Fruit fly (Drosophila melanogaster): ENCODE measurements around the gene Ance-3.

Gene Ance-3

dm6 chr2L:13878801-13879200 lies 35.7 kb upstream of the Ance-3 start (continued):
- TF ChIP-seq jing (GFP tag; optimal IDR thresholded peaks at IDR 0.05) (no peak), otp (GFP tag; IDR thresholded peaks at IDR 0.05) (peak; percentile 41; the same call in 1 of the 3 replicates), Hr39 (optimal IDR thresholded peaks at IDR 0.05) (no peak), sc (optimal IDR thresholded peaks at IDR 0.05) (no peak), sc (GFP tag; optimal IDR thresholded peaks at IDR 0.05) (no peak), kni (GFP tag; optimal IDR thresholded peaks at IDR 0.05) (peak; percentile 3), bsh (GFP tag; optimal IDR thresholded peaks at IDR 0.05) (no peak), Dp (GFP tag; optimal IDR thresholded peaks at IDR 0.05) (no peak), CG2202 (tag; optimal IDR thresholded peaks at IDR 0.05) (no peak), Trl (optimal IDR thresholded peaks at IDR 0.05) (peak in 1 of 2 experiments; percentile 23), Trl (GFP tag; optimal IDR thresholded peaks at IDR 0.05) (peak; percentile 34), seq (GFP tag; IDR thresholded peaks at IDR 0.05) (peak; percentile 68; the same call in 1 of the 2 replicates), Ssrp (tag; optimal IDR thresholded peaks at IDR 0.05) (no peak), chm (GFP tag; IDR thresholded peaks at IDR 0.05) (peak; percentile 90), Jarid2 (GFP tag; optimal IDR thresholded peaks at IDR 0.05) (peak; percentile 99), Oaz (GFP tag; IDR thresholded peaks at IDR 0.05) (no peak), Ada2b (GFP tag; IDR thresholded peaks at IDR 0.05) (0 out of 2 replicates have a peak, but pooled peaks have one; percentile 13), shn (GFP tag; optimal IDR thresholded peaks at IDR 0.05) (no peak), repo (GFP tag; optimal IDR thresholded peaks at IDR 0.05) (peak; percentile 5), hth (optimal IDR thresholded peaks at IDR 0.05) (no peak), C15 (GFP tag; IDR thresholded peaks at IDR 0.05) (no peak), hb (GFP tag; IDR thresholded peaks at IDR 0.05; ENCODE audit: partially characterized antibody) (no peak), Aef1 (GFP tag; IDR thresholded peaks at IDR 0.05) (no peak), ase (GFP tag; IDR thresholded peaks at IDR 0.05) (no peak), HmgZ (tag; optimal IDR thresholded peaks at IDR 0.05) (no peak)

DNA sequence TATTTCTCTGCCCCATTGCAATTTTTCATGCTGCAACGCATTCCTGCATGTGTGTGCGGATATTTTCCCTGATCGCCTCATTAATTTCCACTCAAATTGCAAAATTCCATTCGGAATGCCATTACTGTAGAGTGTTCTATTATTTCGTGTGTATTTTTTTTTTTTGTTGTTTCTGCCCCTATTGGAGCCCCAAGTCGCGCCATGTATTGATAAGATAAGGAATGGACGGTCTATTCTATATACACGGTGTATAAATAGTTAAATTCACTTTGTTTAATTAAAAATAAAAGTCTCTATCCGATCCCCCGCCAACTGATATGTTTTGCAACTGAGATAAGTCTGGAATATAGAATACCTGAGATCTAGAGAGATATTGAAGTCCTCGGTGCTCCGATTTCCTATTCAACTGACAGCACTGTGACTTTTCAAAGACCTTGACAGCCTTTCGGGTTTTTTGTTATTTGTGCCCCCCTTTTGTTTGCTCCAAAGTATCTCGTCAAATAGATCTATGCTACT lies 33.1 kb upstream of the Ance-3 start:
- TF ChIP-seq CG34376 (GFP tag; optimal IDR thresholded peaks at IDR 0.05), result peak; percentile 17
- TF ChIP-seq GATAe (GFP tag; conservative IDR thresholded peaks at IDR 0.05), result no peak
- no peak for TF ChIP-seq wor (GFP tag; IDR thresholded peaks at IDR 0.05)
- TF ChIP-seq CG2199 (GFP tag; IDR thresholded peaks at IDR 0.05), result 0 out of 3 replicates have a peak, but pooled peaks have one; percentile 58
- peak; percentile 24 for TF ChIP-seq sd (tag; optimal IDR thresholded peaks at IDR 0.05)
- TF ChIP-seq NC2β (GFP tag; optimal IDR thresholded peaks at IDR 0.05), result no peak
- TF ChIP-seq CG17829 (tag; optimal IDR thresholded peaks at IDR 0.05), result no peak
- TF ChIP-seq CG15073 (GFP tag; optimal IDR thresholded peaks at IDR 0.05), result peak; percentile 41
- no peak for TF ChIP-seq ERR (GFP tag; optimal IDR thresholded peaks at IDR 0.05)
- TF ChIP-seq Med (GFP tag), result peak; percentile 10
- no peak for TF ChIP-seq ems (GFP tag; optimal IDR thresholded peaks at IDR 0.05)
- TF ChIP-seq CG12155 (GFP tag; optimal IDR thresholded peaks at IDR 0.05), result no peak
- TF ChIP-seq CG3838 (GFP tag; optimal IDR thresholded peaks at IDR 0.05), result no peak
- no peak for TF ChIP-seq E2f1 (GFP tag; IDR thresholded peaks at IDR 0.05)
- no peak for TF ChIP-seq fu2 (GFP tag; optimal IDR thresholded peaks at IDR 0.05)
- TF ChIP-seq CG6175 (GFP tag; IDR thresholded peaks at IDR 0.05), result no peak
- TF ChIP-seq exex (tag; optimal IDR thresholded peaks at IDR 0.05), result peak; percentile 34
- no peak for TF ChIP-seq inv (GFP tag; IDR thresholded peaks at IDR 0.05; ENCODE audit: partially characterized antibody)
- TF ChIP-seq HLH4C (GFP tag; IDR thresholded peaks at IDR 0.05; ENCODE audit: partially characterized antibody), result no peak
- 0 out of 4 replicates have a peak, but pooled peaks have one; percentile 12 for TF ChIP-seq chinmo (GFP tag; IDR thresholded peaks at IDR 0.05; ENCODE audit: partially characterized antibody)
- TF ChIP-seq grn (GFP tag; optimal IDR thresholded peaks at IDR 0.05), result peak; percentile 76
- TF ChIP-seq CG34224 (GFP tag; IDR thresholded peaks at IDR 0.05; ENCODE audit: partially characterized antibody), result no peak
- TF ChIP-seq HmgD (GFP tag; optimal IDR thresholded peaks at IDR 0.05), result no peak
- no peak for TF ChIP-seq rib (GFP tag; IDR thresholded peaks at IDR 0.05)
- peak; percentile 88 for TF ChIP-seq sug (tag; optimal IDR thresholded peaks at IDR 0.05)
- no peak for TF ChIP-seq crc (GFP tag; optimal IDR thresholded peaks at IDR 0.05)
- TF ChIP-seq CG12219 (GFP tag; optimal IDR thresholded peaks at IDR 0.05), result no peak

Data from whole organism, embryonic.